Worm (Caenorhabditis elegans): Measurements from ENCODE around the gene nhr-170.
A peak's percentile ranks its signal among the peaks of the same experiment; 100 is the strongest.

The nhr-170 gene

ce11 chrV:18810705-18811104 is 10.1 kb upstream of the nhr-170 start, which contains the start of gene C54E10.3:
TSS of gene C54E10.3 (plus strand) at chrV:18811005.
- TF ChIP-seq ceh-16 (tag; optimal IDR thresholded peaks at IDR 0.05) (no peak), aly-2 (tag; optimal IDR thresholded peaks at IDR 0.05) (no peak), eor-1 (tag; optimal IDR thresholded peaks at IDR 0.05) (no peak), daf-12 (tag; optimal IDR thresholded peaks at IDR 0.05) (no peak), ZK546.5 (tag; optimal IDR thresholded peaks at IDR 0.05) (no peak), mml-1 (tag; optimal IDR thresholded peaks at IDR 0.05) (no peak), ceh-82 (tag; optimal IDR thresholded peaks at IDR 0.05) (no peak), nhr-77 (tag; optimal IDR thresholded peaks at IDR 0.05) (no peak), ceh-9 (tag; optimal IDR thresholded peaks at IDR 0.05) (no peak), lin-39 (tag; optimal IDR thresholded peaks at IDR 0.05) (no peak), nhr-12 (tag; optimal IDR thresholded peaks at IDR 0.05) (no peak), zag-1 (tag; optimal IDR thresholded peaks at IDR 0.05) (no peak), elt-1 (tag; optimal IDR thresholded peaks at IDR 0.05) (no peak), unc-39 (tag; optimal IDR thresholded peaks at IDR 0.05) (no peak), egl-5 (tag; optimal IDR thresholded peaks at IDR 0.05) (no peak), nhr-237 (tag; optimal IDR thresholded peaks at IDR 0.05) (no peak), ztf-11 (tag; optimal IDR thresholded peaks at IDR 0.05) (no peak), elt-2 (tag; optimal IDR thresholded peaks at IDR 0.05) (no peak), nfya-1 (tag; optimal IDR thresholded peaks at IDR 0.05; ENCODE audit: insufficient read depth) (no peak), nhr-11 (tag; optimal IDR thresholded peaks at IDR 0.05) (no peak)

- TF ChIP-seq eor-1 (tag; optimal IDR thresholded peaks at IDR 0.05) (no peak), lin-39 (tag; optimal IDR thresholded peaks at IDR 0.05) (peak; percentile 68), nhr-23 (tag; optimal IDR thresholded peaks at IDR 0.05) (no peak), nfya-1 (tag; optimal IDR thresholded peaks at IDR 0.05; ENCODE audit: insufficient read depth) (peak; percentile 33), nhr-25 (tag; optimal IDR thresholded peaks at IDR 0.05) (no peak), hmg-11 (tag; optimal IDR thresholded peaks at IDR 0.05) (peak; percentile 20), nhr-77 (tag; optimal IDR thresholded peaks at IDR 0.05) (no peak), fos-1 (tag; optimal IDR thresholded peaks at IDR 0.05) (no peak), nhr-237 (tag; optimal IDR thresholded peaks at IDR 0.05) (no peak)
These were observed 8.0 kb upstream of the nhr-170 start, which contains the start of gene C54E10.6 for ce11 chrV:18808621-18809020. TSS of gene C54E10.6 (minus strand) at chrV:18808729.

ce11 chrV:18806409-18806808 is 5.8 kb upstream of the nhr-170 start, which contains the start of gene sri-10:
TSS of gene sri-10 (minus strand) at chrV:18806509.
- TF ChIP-seq ztf-4 (tag; optimal IDR thresholded peaks at IDR 0.05) (no peak), egl-5 (tag; optimal IDR thresholded peaks at IDR 0.05) (no peak), nhr-28 (tag; optimal IDR thresholded peaks at IDR 0.05) (no peak), elt-1 (tag; optimal IDR thresholded peaks at IDR 0.05) (no peak), sea-2 (GFP tag; optimal IDR thresholded peaks at IDR 0.05) (no peak), pqm-1 (tag; optimal IDR thresholded peaks at IDR 0.05) (no peak), eor-1 (tag; optimal IDR thresholded peaks at IDR 0.05) (no peak), egl-27 (tag; optimal IDR thresholded peaks at IDR 0.05) (no peak), fkh-10 (GFP tag; optimal IDR thresholded peaks at IDR 0.05) (no peak), nfya-1 (tag; optimal IDR thresholded peaks at IDR 0.05; ENCODE audit: insufficient read depth) (no peak), elt-2 (tag; optimal IDR thresholded peaks at IDR 0.05) (no peak), mml-1 (tag; optimal IDR thresholded peaks at IDR 0.05) (no peak), skn-1 (tag; optimal IDR thresholded peaks at IDR 0.05) (no peak), snpc-4 (tag; optimal IDR thresholded peaks at IDR 0.05) (no peak), nhr-25 (tag; optimal IDR thresholded peaks at IDR 0.05) (no peak), unc-62 (GFP tag; optimal IDR thresholded peaks at IDR 0.05) (no peak), nhr-23 (tag; optimal IDR thresholded peaks at IDR 0.05) (no peak), nhr-77 (tag; optimal IDR thresholded peaks at IDR 0.05) (no peak), ceh-16 (tag; optimal IDR thresholded peaks at IDR 0.05) (no peak), ama-1 (optimal IDR thresholded peaks at IDR 0.05) (no peak)

- TF ChIP-seq ceh-9 (tag; optimal IDR thresholded peaks at IDR 0.05) (no peak), lin-15B (tag; optimal IDR thresholded peaks at IDR 0.05) (no peak), mdl-1 (tag; optimal IDR thresholded peaks at IDR 0.05) (no peak), fos-1 (tag; optimal IDR thresholded peaks at IDR 0.05) (no peak), mml-1 (tag; optimal IDR thresholded peaks at IDR 0.05) (no peak), jun-1 (tag; optimal IDR thresholded peaks at IDR 0.05) (no peak), lsy-12 (tag; optimal IDR thresholded peaks at IDR 0.05) (no peak), elt-1 (tag; optimal IDR thresholded peaks at IDR 0.05) (no peak), aly-2 (tag; optimal IDR thresholded peaks at IDR 0.05) (no peak), ama-1 (optimal IDR thresholded peaks at IDR 0.05) (no peak)
These were observed 2.6 kb upstream of the nhr-170 start, which contains the start of gene C54E10.10 for ce11 chrV:18803260-18803659. TSS of gene C54E10.10 (minus strand) at chrV:18803360.

Measured in whole organism, L3 larva.